Fruit fly (Drosophila melanogaster) whole organism, embryonic: ENCODE data around the gene Gale.

Experiments used
- Atf3 ChIP-seq: fragments of 200-800 bp; sonication (Bioruptor generic); optimal IDR thresholded peaks from 3 replicates; lab custom pipeline; 2016; ENCODE audit warnings: missing biosample characterization, missing genetic modification characterization
- CG10321 ChIP-seq: fragments of 200-800 bp; sonication (Bioruptor generic); IDR thresholded peaks from 2 replicates; pipeline ENCODE4 v1.3.6; 2022; ENCODE audit warnings: missing biosample characterization, missing genetic modification characterization
- CG10979 ChIP-seq: fragments of 200-800 bp; sonication (Bioruptor generic); optimal IDR thresholded peaks from 2 replicates; lab custom pipeline; 2018; ENCODE audit warnings: missing biosample characterization, mild to moderate bottlenecking, missing genetic modification characterization, moderate library complexity
- CG11695 ChIP-seq: fragments of 200-800 bp; sonication (Bioruptor generic); IDR thresholded peaks from 3 replicates; pipeline ENCODE4 v1.3.6; 2022; ENCODE audit warnings: missing biosample characterization, missing genetic modification characterization
- CG13624 ChIP-seq: fragments of 200-800 bp; sonication (Bioruptor generic); optimal IDR thresholded peaks from 2 replicates; lab custom pipeline; 2016; ENCODE audit warnings: missing biosample characterization, missing genetic modification characterization
- CG13775 ChIP-seq: fragments of 200-800 bp; sonication (Bioruptor generic); optimal IDR thresholded peaks from 3 replicates; lab custom pipeline; 2017; ENCODE audit warnings: missing biosample characterization, mild to moderate bottlenecking, missing genetic modification characterization
- CG14014 ChIP-seq: fragments of 200-800 bp; sonication (Bioruptor generic); IDR thresholded peaks from 2 replicates; pipeline ENCODE4 v1.3.6; 2022; ENCODE audit warnings: missing biosample characterization, missing genetic modification characterization
- CG16779 ChIP-seq: fragments of 200-800 bp; sonication (Bioruptor generic); IDR thresholded peaks from 2 replicates; pipeline ENCODE4 v1.3.6; 2022; ENCODE audit warnings: missing biosample characterization, missing genetic modification characterization
- CG17829 ChIP-seq: fragments of 200-800 bp; optimal IDR thresholded peaks from 2 replicates; lab custom pipeline; 2019; ENCODE audit warnings: missing biosample characterization, mild to moderate bottlenecking, missing genetic modification characterization, moderate library complexity
- CG2712 ChIP-seq: fragments of 200-800 bp; optimal IDR thresholded peaks from 3 replicates; lab custom pipeline; 2019; ENCODE audit warnings: missing biosample characterization, mild to moderate bottlenecking, missing genetic modification characterization, moderate library complexity
- CG3838 ChIP-seq: fragments of 200-800 bp; sonication (Bioruptor generic); optimal IDR thresholded peaks from 3 replicates; lab custom pipeline; 2016; ENCODE audit warnings: missing biosample characterization, missing genetic modification characterization
- CG6175 ChIP-seq: fragments of 200-800 bp; sonication (Bioruptor generic); IDR thresholded peaks from 3 replicates; pipeline ENCODE4 v1.3.6; 2022; ENCODE audit warnings: missing biosample characterization, missing genetic modification characterization
- CG6272 ChIP-seq: fragments of 200-800 bp; sonication (Bioruptor generic); IDR thresholded peaks from 2 replicates; pipeline ENCODE4 v1.3.6; 2022; ENCODE audit warnings: missing biosample characterization, missing genetic modification characterization
- CG8359 ChIP-seq: fragments of 200-800 bp; sonication (Bioruptor generic); optimal IDR thresholded peaks from 2 replicates; lab custom pipeline; 2017; ENCODE audit warnings: missing biosample characterization, mild to moderate bottlenecking, missing genetic modification characterization, borderline replicate concordance
- CG9609 ChIP-seq: fragments of 200-800 bp; sonication (Bioruptor generic); optimal IDR thresholded peaks from 3 replicates; lab custom pipeline; 2016; ENCODE audit warnings: missing biosample characterization, missing genetic modification characterization
- CoRest ChIP-seq: fragments of 200-800 bp; sonication (Bioruptor generic); optimal IDR thresholded peaks from 3 replicates; lab custom pipeline; 2018; ENCODE audit warnings: missing biosample characterization, mild to moderate bottlenecking, missing genetic modification characterization, moderate library complexity
- D19A ChIP-seq: fragments of 200-800 bp; optimal IDR thresholded peaks from 3 replicates; lab custom pipeline; 2019; ENCODE audit warnings: missing biosample characterization, mild to moderate bottlenecking, missing genetic modification characterization, moderate library complexity
- HLH3B ChIP-seq: fragments of 200-800 bp; sonication (Bioruptor generic); IDR thresholded peaks from 2 replicates; pipeline ENCODE4 v1.3.6; 2022; ENCODE audit warnings: missing biosample characterization, missing genetic modification characterization
- HLH4C ChIP-seq: fragments of 200-800 bp; sonication (Bioruptor generic); IDR thresholded peaks from 3 replicates; pipeline ENCODE4 v1.3.6; 2022; ENCODE audit warnings: missing biosample characterization, missing genetic modification characterization; ENCODE audit not compliant: partially characterized antibody
- HmgD ChIP-seq: fragments of 200-800 bp; sonication (Bioruptor generic); optimal IDR thresholded peaks from 3 replicates; lab custom pipeline; 2016; ENCODE audit warnings: missing biosample characterization, missing genetic modification characterization
- Hmx ChIP-seq: fragments of 200-800 bp; sonication (Bioruptor generic); optimal IDR thresholded peaks from 2 replicates; lab custom pipeline; 2016; ENCODE audit warnings: missing biosample characterization, missing genetic modification characterization
- Max ChIP-seq: fragments of 200-800 bp; sonication (Bioruptor generic); optimal IDR thresholded peaks from 2 replicates; lab custom pipeline; 2016; ENCODE audit warnings: missing biosample characterization, mild to moderate bottlenecking, missing genetic modification characterization
- Nf-YC ChIP-seq: fragments of 200-800 bp; optimal IDR thresholded peaks from 3 replicates; lab custom pipeline; 2019; ENCODE audit warnings: missing biosample characterization, mild to moderate bottlenecking, missing genetic modification characterization, moderate library complexity
- Oaz ChIP-seq: fragments of 200-800 bp; sonication (Bioruptor generic); IDR thresholded peaks from 2 replicates; pipeline ENCODE4 v1.3.6; 2022; ENCODE audit warnings: missing biosample characterization, missing genetic modification characterization
- Oli ChIP-seq: fragments of 200-800 bp; sonication (Bioruptor generic); optimal IDR thresholded peaks from 2 replicates; lab custom pipeline; 2018; ENCODE audit warnings: missing biosample characterization, mild to moderate bottlenecking, missing genetic modification characterization, moderate library complexity
- Optix ChIP-seq: fragments of 200-800 bp; sonication (Bioruptor generic); IDR thresholded peaks from 3 replicates; pipeline ENCODE4 v1.3.6; 2022; ENCODE audit warnings: missing biosample characterization, missing genetic modification characterization
- Six4 ChIP-seq: fragments of 200-800 bp; sonication (Bioruptor generic); optimal IDR thresholded peaks from 2 replicates; lab custom pipeline; 2016; ENCODE audit warnings: missing biosample characterization, missing genetic modification characterization
- Sry-δ ChIP-seq: fragments of 200-800 bp; sonication (Bioruptor generic); optimal IDR thresholded peaks from 2 replicates; lab custom pipeline; 2016; ENCODE audit warnings: missing biosample characterization, missing genetic modification characterization
- Xbp1 ChIP-seq: fragments of 200-800 bp; sonication (Bioruptor generic); optimal IDR thresholded peaks from 3 replicates; lab custom pipeline; 2016; ENCODE audit warnings: missing biosample characterization, mild to moderate bottlenecking, missing genetic modification characterization
- YL-1 ChIP-seq: fragments of 200-800 bp; sonication (Bioruptor generic); optimal IDR thresholded peaks from 3 replicates; lab custom pipeline; 2017; ENCODE audit warnings: missing biosample characterization, mild to moderate bottlenecking, missing genetic modification characterization
- ara ChIP-seq: fragments of 200-800 bp; sonication (Bioruptor generic); IDR thresholded peaks from 2 replicates; pipeline ENCODE4 v1.3.6; 2022; ENCODE audit warnings: missing biosample characterization, missing genetic modification characterization
- ash1 ChIP-seq: fragments of 200-800 bp; sonication (Bioruptor generic); optimal IDR thresholded peaks from 2 replicates; lab custom pipeline; 2018; ENCODE audit warnings: missing biosample characterization, mild to moderate bottlenecking, missing genetic modification characterization
- ato ChIP-seq: fragments of 200-800 bp; sonication (Bioruptor generic); IDR thresholded peaks from 2 replicates; pipeline ENCODE4 v1.3.6; 2022; ENCODE audit warnings: missing biosample characterization, missing genetic modification characterization; ENCODE audit not compliant: partially characterized antibody
- bbx ChIP-seq: fragments of 200-800 bp; sonication (Bioruptor generic); IDR thresholded peaks from 2 replicates; pipeline ENCODE4 v1.3.6; 2022; ENCODE audit warnings: missing biosample characterization, missing genetic modification characterization; ENCODE audit not compliant: partially characterized antibody
- caup ChIP-seq: fragments of 200-800 bp; sonication (Bioruptor generic); optimal IDR thresholded peaks from 3 replicates; lab custom pipeline; 2017; ENCODE audit warnings: missing biosample characterization, mild to moderate bottlenecking, missing genetic modification characterization, moderate library complexity; ENCODE audit not compliant: severe bottlenecking
- cg ChIP-seq: fragments of 200-800 bp; sonication (Bioruptor generic); optimal IDR thresholded peaks from 3 replicates; lab custom pipeline; 2019; ENCODE audit warnings: missing biosample characterization, mild to moderate bottlenecking, missing genetic modification characterization, moderate library complexity
- ci ChIP-seq: fragments of 200-800 bp; sonication (Bioruptor generic); IDR thresholded peaks from 3 replicates; pipeline ENCODE4 v1.3.6; 2022; ENCODE audit warnings: missing biosample characterization, missing genetic modification characterization
- dmrt99B ChIP-seq: fragments of 200-800 bp; sonication (Bioruptor generic); optimal IDR thresholded peaks from 2 replicates; lab custom pipeline; 2018; ENCODE audit warnings: missing biosample characterization, mild to moderate bottlenecking, missing genetic modification characterization, moderate library complexity
- fd102C ChIP-seq: fragments of 200-800 bp; sonication (Bioruptor generic); optimal IDR thresholded peaks from 2 replicates; lab custom pipeline; 2018; ENCODE audit warnings: missing biosample characterization, mild to moderate bottlenecking, missing genetic modification characterization, moderate library complexity
- fru ChIP-seq: fragments of >200 bp; optimal IDR thresholded peaks from 2 replicates; lab custom pipeline; 2017
- gce ChIP-seq: fragments of 200-800 bp; sonication (Bioruptor generic); IDR thresholded peaks from 3 replicates; pipeline ENCODE4 v1.3.6; 2022; ENCODE audit warnings: missing biosample characterization, missing genetic modification characterization
- hb ChIP-seq: fragments of 200-800 bp; sonication (Bioruptor generic); IDR thresholded peaks from 3 replicates; pipeline ENCODE4 v1.3.6; 2022; ENCODE audit warnings: missing biosample characterization, missing genetic modification characterization; ENCODE audit not compliant: partially characterized antibody
- lov ChIP-seq, 2 experiments: fragments of 200-800 bp in 1 of 2; fragments of >200 bp in 1 of 2; sonication (Bioruptor generic) in 1 of 2; IDR thresholded peaks in 1 of 2; optimal IDR thresholded peaks in 1 of 2; 2 replicates in 1 of 2; 3 replicates in 1 of 2; pipeline versions ENCODE4 v1.3.6 to Lab custom; 2017 to 2022; ENCODE audit warnings: missing biosample characterization in 1 of 2, missing genetic modification characterization in 1 of 2
- odd ChIP-seq: fragments of 200-800 bp; sonication (Bioruptor generic); optimal IDR thresholded peaks from 2 replicates; lab custom pipeline; 2017; ENCODE audit warnings: missing biosample characterization, mild to moderate bottlenecking, missing genetic modification characterization
- pb ChIP-seq: fragments of 200-800 bp; sonication (Bioruptor generic); optimal IDR thresholded peaks from 3 replicates; lab custom pipeline; 2016; ENCODE audit warnings: missing biosample characterization, missing genetic modification characterization
- pros ChIP-seq: fragments of 200-800 bp; sonication (Bioruptor generic); optimal IDR thresholded peaks from 3 replicates; lab custom pipeline; 2019; ENCODE audit warnings: missing biosample characterization, mild to moderate bottlenecking, missing genetic modification characterization, moderate library complexity
- sisA ChIP-seq: fragments of 200-800 bp; sonication (Bioruptor generic); IDR thresholded peaks from 2 replicates; pipeline ENCODE4 v1.3.6; 2022; ENCODE audit warnings: missing biosample characterization, missing genetic modification characterization
- sna ChIP-seq: fragments of 200-800 bp; sonication (Bioruptor generic); IDR thresholded peaks from 2 replicates; pipeline ENCODE4 v1.3.6; 2022; ENCODE audit warnings: missing biosample characterization, missing genetic modification characterization; ENCODE audit not compliant: partially characterized antibody
- sug ChIP-seq: fragments of 200-800 bp; optimal IDR thresholded peaks from 2 replicates; lab custom pipeline; 2019; ENCODE audit warnings: missing biosample characterization, mild to moderate bottlenecking, missing genetic modification characterization, moderate library complexity
- vfl ChIP-seq: fragments of 200-800 bp; sonication (Bioruptor generic); optimal IDR thresholded peaks from 2 replicates; lab custom pipeline; 2016; ENCODE audit warnings: missing biosample characterization, missing genetic modification characterization
- wor ChIP-seq: fragments of 200-800 bp; sonication (Bioruptor generic); IDR thresholded peaks from 2 replicates; pipeline ENCODE4 v1.3.6; 2022; ENCODE audit warnings: missing biosample characterization, missing genetic modification characterization

Gene Gale

dm6 chr3L:622357-622834 is 26.0 kb upstream of the Gale start (continued):
- TF ChIP-seq CG11695 (GFP tag; lab: Robert Waterston, UW), result no peak
- TF ChIP-seq caup (GFP tag; lab: Kevin White, UChicago), result no peak
- peak; percentile 37 for TF ChIP-seq CG8359 (GFP tag; lab: Kevin White, UChicago)
- no peak for TF ChIP-seq odd (GFP tag; lab: Kevin White, UChicago)
- no peak for TF ChIP-seq Max (GFP tag; lab: Kevin White, UChicago)
- TF ChIP-seq Xbp1 (GFP tag; lab: Kevin White, UChicago), result peak; percentile 35
- no peak for TF ChIP-seq Hmx (GFP tag; lab: Kevin White, UChicago)
- no peak for TF ChIP-seq hb (GFP tag; lab: Robert Waterston, UW)
- TF ChIP-seq vfl (GFP tag; lab: Kevin White, UChicago), result no peak
- TF ChIP-seq sisA (GFP tag; lab: Robert Waterston, UW), result peak; percentile 48
- no peak for TF ChIP-seq Atf3 (GFP tag; lab: Kevin White, UChicago)
- TF ChIP-seq Optix (GFP tag; lab: Robert Waterston, UW), result no peak
- no peak for TF ChIP-seq HLH4C (GFP tag; lab: Robert Waterston, UW)
- no peak for TF ChIP-seq Oaz (GFP tag; lab: Robert Waterston, UW)
- TF ChIP-seq CG13775 (GFP tag; lab: Kevin White, UChicago), result peak; percentile 69
- TF ChIP-seq gce, result 0 out of 3 replicates have a peak, but pooled peaks have one; percentile 5
- TF ChIP-seq sug (tag; lab: Kevin White, UChicago), result no peak
- TF ChIP-seq CG14014, result no peak
- no peak for TF ChIP-seq ci (GFP tag; lab: Robert Waterston, UW)
- TF ChIP-seq ara (GFP tag; lab: Robert Waterston, UW), result peak; percentile 62; the same call in 1 of the 2 replicates
- no peak for TF ChIP-seq CG10321 (GFP tag; lab: Robert Waterston, UW)
- no peak for TF ChIP-seq Nf-YC
- TF ChIP-seq D19A, result peak; percentile 71
- TF ChIP-seq cg (GFP tag; lab: Kevin White, UChicago), result no peak
- TF ChIP-seq CG10979 (tag; lab: Kevin White, UChicago), result peak; percentile 87
- TF ChIP-seq YL-1 (GFP tag; lab: Kevin White, UChicago), result no peak
- peak; percentile 44 for TF ChIP-seq Oli (tag; lab: Kevin White, UChicago)
- TF ChIP-seq CG17829 (tag; lab: Kevin White, UChicago), result peak; percentile 77
- TF ChIP-seq bbx (GFP tag; lab: Robert Waterston, UW), result no peak
- TF ChIP-seq Six4 (GFP tag; lab: Kevin White, UChicago), result peak; percentile 39
- peak; percentile 14 for TF ChIP-seq pros (GFP tag; lab: Kevin White, UChicago)
- TF ChIP-seq CG9609 (GFP tag; lab: Kevin White, UChicago), result no peak
- no peak for TF ChIP-seq CG13624 (GFP tag; lab: Kevin White, UChicago)
- no peak for TF ChIP-seq HmgD
- TF ChIP-seq HLH3B (GFP tag; lab: Robert Waterston, UW), result no peak
- no peak for TF ChIP-seq sna (GFP tag; lab: Robert Waterston, UW)
- no peak for TF ChIP-seq CG6272 (GFP tag; lab: Robert Waterston, UW)
- TF ChIP-seq ato (GFP tag; lab: Robert Waterston, UW), result no peak; the same call in 1 of the 2 replicates
- TF ChIP-seq dmrt99B, result peak; percentile 49
- peak; percentile 84 for TF ChIP-seq CG2712 (tag; lab: Kevin White, UChicago)
- no peak for TF ChIP-seq CG6175 (GFP tag; lab: Robert Waterston, UW)
- peak; percentile 66 for TF ChIP-seq CoRest (tag; lab: Kevin White, UChicago)
- no peak for TF ChIP-seq fd102C
- no peak for TF ChIP-seq lov (optimal IDR thresholded peaks at IDR 0.05; lab: Kevin White, UChicago)
- 0 out of 3 replicates have a peak, but pooled peaks have one; percentile 55 for TF ChIP-seq lov (GFP tag; IDR thresholded peaks at IDR 0.05; lab: Robert Waterston, UW)
- TF ChIP-seq CG3838 (GFP tag; lab: Kevin White, UChicago), result no peak
- no peak for TF ChIP-seq wor (GFP tag; lab: Robert Waterston, UW)
- TF ChIP-seq Sry-δ (GFP tag; lab: Kevin White, UChicago), result no peak
- TF ChIP-seq pb (GFP tag; lab: Kevin White, UChicago), result no peak
- no peak for TF ChIP-seq ash1 (GFP tag; lab: Kevin White, UChicago)
- TF ChIP-seq CG16779, result no peak
- no peak for TF ChIP-seq fru
